Worm (Caenorhabditis elegans): ENCODE data around the gene magu-1.

magu-1 gene

ce11 chrIII:502583-502982 is 31.1 kb upstream of the magu-1 start (continued):
- no peak for TF ChIP-seq tag-97 (GFP tag; IDR thresholded peaks at IDR 0.05)
- peak; percentile 82 for TF ChIP-seq php-3 (GFP tag; IDR thresholded peaks at IDR 0.05)
- no peak for TF ChIP-seq T20F7.1 (GFP tag; optimal IDR thresholded peaks at IDR 0.05)
- peak; percentile 87 for TF ChIP-seq nhr-41 (GFP tag; IDR thresholded peaks at IDR 0.05)
- TF ChIP-seq lim-7 (GFP tag; IDR thresholded peaks at IDR 0.05) = peak; percentile 94
- TF ChIP-seq ztf-7 (tag; optimal IDR thresholded peaks at IDR 0.05) = peak; percentile 85
- peak; percentile 83 for TF ChIP-seq F49E8.2 (tag; optimal IDR thresholded peaks at IDR 0.05; ENCODE audit: borderline replicate concordance)
- TF ChIP-seq R02D3.7 (tag; optimal IDR thresholded peaks at IDR 0.05) = peak; percentile 10
- TF ChIP-seq daf-19 (GFP tag; conservative IDR thresholded peaks at IDR 0.05) = no peak; the same call in 1 of the 2 replicates
- peak; percentile 96 for TF ChIP-seq egl-43 (GFP tag; IDR thresholded peaks at IDR 0.05)
- no peak for TF ChIP-seq mep-1 (tag; optimal IDR thresholded peaks at IDR 0.05)
- no peak for TF ChIP-seq nhr-25 (tag; optimal IDR thresholded peaks at IDR 0.05; ENCODE audit: borderline replicate concordance, insufficient read depth)
- TF ChIP-seq mxl-2 (GFP tag; conservative IDR thresholded peaks at IDR 0.05) = peak; percentile 65; the same call in 1 of the 2 replicates
- TF ChIP-seq nhr-42 (GFP tag; IDR thresholded peaks at IDR 0.05) = peak; percentile 92
- no peak for TF ChIP-seq ceh-32 (tag; optimal IDR thresholded peaks at IDR 0.05; ENCODE audit: poor library complexity)
- TF ChIP-seq lin-38 (GFP tag; IDR thresholded peaks at IDR 0.05) = peak; percentile 85
- peak; percentile 85 for TF ChIP-seq rbr-2 (tag; optimal IDR thresholded peaks at IDR 0.05)
- TF ChIP-seq ceh-20 (GFP tag; IDR thresholded peaks at IDR 0.05) = peak; percentile 87
- peak; percentile 70 for TF ChIP-seq nhr-48 (tag; optimal IDR thresholded peaks at IDR 0.05)
- peak; percentile 70 for TF ChIP-seq hlh-11 (tag; optimal IDR thresholded peaks at IDR 0.05)
- TF ChIP-seq hif-1 (tag; optimal IDR thresholded peaks at IDR 0.05) = peak; percentile 33 to 75
- TF ChIP-seq ceh-82 (tag; optimal IDR thresholded peaks at IDR 0.05) = no peak
- TF ChIP-seq dmd-8 (GFP tag; IDR thresholded peaks at IDR 0.05) = peak; percentile 84
- TF ChIP-seq ztf-11 (tag; optimal IDR thresholded peaks at IDR 0.05) = no peak
- TF ChIP-seq ceh-44 (GFP tag; IDR thresholded peaks at IDR 0.05) = peak; percentile 96
- TF ChIP-seq F44E2.7 (GFP tag; IDR thresholded peaks at IDR 0.05) = peak; percentile 83; the same call in 1 of the 2 replicates
- TF ChIP-seq fkh-10 (GFP tag; optimal IDR thresholded peaks at IDR 0.05) = peak; percentile 39
- no peak for TF ChIP-seq ceh-28 (tag; optimal IDR thresholded peaks at IDR 0.05)
- TF ChIP-seq ctbp-1 (GFP tag; IDR thresholded peaks at IDR 0.05) = peak; percentile 93
- peak; percentile 67; the same call in 1 of the 2 replicates for TF ChIP-seq Y75B8A.6 (GFP tag; IDR thresholded peaks at IDR 0.05)
- peak; percentile 81 for TF ChIP-seq ZK337.2 (GFP tag; IDR thresholded peaks at IDR 0.05)
- peak in 1 of 2 experiments; percentile 93 for TF ChIP-seq unc-62 (GFP tag; optimal IDR thresholded peaks at IDR 0.05 in 1 of 2)
- no peak for TF ChIP-seq unc-62 (tag; optimal IDR thresholded peaks at IDR 0.05)
- no peak for TF ChIP-seq skn-1 (tag; optimal IDR thresholded peaks at IDR 0.05)
- TF ChIP-seq pha-4 (GFP tag; IDR thresholded peaks at IDR 0.05) = peak; percentile 92
- no peak for TF ChIP-seq pha-4 (tag; optimal IDR thresholded peaks at IDR 0.05)
- peak; percentile 86 for TF ChIP-seq arid-1 (GFP tag; conservative IDR thresholded peaks at IDR 0.05)
- TF ChIP-seq duxl-1 (tag; optimal IDR thresholded peaks at IDR 0.05; ENCODE audit: poor library complexity) = peak; percentile 81
- peak; percentile 93 for TF ChIP-seq aha-1 (tag)
- no peak for TF ChIP-seq attf-4 (tag; optimal IDR thresholded peaks at IDR 0.05)
- peak; percentile 95 for TF ChIP-seq nhr-6 (tag; optimal IDR thresholded peaks at IDR 0.05)
- TF ChIP-seq lin-15B (tag; optimal IDR thresholded peaks at IDR 0.05) = no peak
- no peak for TF ChIP-seq fos-1 (tag; optimal IDR thresholded peaks at IDR 0.05)
- TF ChIP-seq nhr-28 (tag; optimal IDR thresholded peaks at IDR 0.05) = peak; percentile 74
- TF ChIP-seq nhr-77 (tag; optimal IDR thresholded peaks at IDR 0.05) = peak; percentile 68
- peak; percentile 85 for TF ChIP-seq T26A8.4 (GFP tag; IDR thresholded peaks at IDR 0.05)
- TF ChIP-seq zag-1 (tag; optimal IDR thresholded peaks at IDR 0.05) = no peak
- no peak for TF ChIP-seq lsy-2 (tag; optimal IDR thresholded peaks at IDR 0.05)
- TF ChIP-seq Y105C5A.15 (GFP tag; IDR thresholded peaks at IDR 0.05) = peak; percentile 90
- TF ChIP-seq dve-1 (tag; optimal IDR thresholded peaks at IDR 0.05; ENCODE audit: insufficient read depth) = peak; percentile 83
- TF ChIP-seq nhr-102 (tag; optimal IDR thresholded peaks at IDR 0.05) = peak; percentile 88
- peak; percentile 93 for TF ChIP-seq lin-1 (GFP tag; IDR thresholded peaks at IDR 0.05)

All from whole organism, L4 larva.